Fruit fly (Drosophila melanogaster) whole organism, embryonic: ENCODE data around the gene CG10347.
A peak's percentile ranks its signal among the peaks of the same experiment; 100 is the strongest.

ENCODE experiments used
- Abd-B ChIP-seq: fragments of 200-800 bp; sonication (Bioruptor generic); optimal IDR thresholded peaks from 2 replicates; lab custom pipeline; 2018; ENCODE audit warnings: missing biosample characterization, mild to moderate bottlenecking, missing genetic modification characterization, moderate library complexity
- Adf1 ChIP-seq: fragments of 200-800 bp; sonication (Bioruptor generic); IDR thresholded peaks from 2 replicates; pipeline ENCODE4 v1.3.6; 2022; ENCODE audit warnings: missing biosample characterization, missing genetic modification characterization
- Aef1 ChIP-seq: fragments of 200-800 bp; sonication (Bioruptor generic); IDR thresholded peaks from 3 replicates; pipeline ENCODE4 v1.3.6; 2022; ENCODE audit warnings: missing biosample characterization, missing genetic modification characterization
- Atf-2 ChIP-seq: fragments of 200-800 bp; sonication (Bioruptor generic); optimal IDR thresholded peaks from 2 replicates; lab custom pipeline; 2016; ENCODE audit warnings: missing biosample characterization, missing genetic modification characterization
- Bgb ChIP-seq: fragments of 200-800 bp; sonication (Bioruptor generic); IDR thresholded peaks from 2 replicates; pipeline ENCODE4 v1.3.6; 2022; ENCODE audit warnings: missing biosample characterization, missing genetic modification characterization; ENCODE audit not compliant: partially characterized antibody
- CG10979 ChIP-seq: fragments of 200-800 bp; sonication (Bioruptor generic); optimal IDR thresholded peaks from 2 replicates; lab custom pipeline; 2018; ENCODE audit warnings: missing biosample characterization, mild to moderate bottlenecking, missing genetic modification characterization, moderate library complexity
- CG11695 ChIP-seq: fragments of 200-800 bp; sonication (Bioruptor generic); IDR thresholded peaks from 3 replicates; pipeline ENCODE4 v1.3.6; 2022; ENCODE audit warnings: missing biosample characterization, missing genetic modification characterization
- CG1233 ChIP-seq: fragments of 200-800 bp; sonication (Bioruptor generic); optimal IDR thresholded peaks from 4 replicates; lab custom pipeline; 2018; ENCODE audit warnings: missing biosample characterization, mild to moderate bottlenecking, missing genetic modification characterization
- CG14441 ChIP-seq: fragments of 200-800 bp; sonication (Bioruptor generic); IDR thresholded peaks from 2 replicates; pipeline ENCODE4 v1.3.6; 2022; ENCODE audit warnings: missing biosample characterization, missing genetic modification characterization
- CG16779 ChIP-seq: fragments of 200-800 bp; sonication (Bioruptor generic); IDR thresholded peaks from 2 replicates; pipeline ENCODE4 v1.3.6; 2022; ENCODE audit warnings: missing biosample characterization, missing genetic modification characterization
- CG17186 ChIP-seq: fragments of 200-800 bp; sonication (Bioruptor generic); optimal IDR thresholded peaks from 3 replicates; lab custom pipeline; 2017; ENCODE audit warnings: missing biosample characterization, missing genetic modification reagents, missing genetic modification characterization
- CG2129 ChIP-seq: fragments of 200-800 bp; sonication (Bioruptor generic); IDR thresholded peaks from 2 replicates; pipeline ENCODE4 v1.3.6; 2022; ENCODE audit warnings: missing biosample characterization, missing genetic modification characterization; ENCODE audit not compliant: partially characterized antibody
- CG3065 ChIP-seq: fragments of 200-800 bp; sonication (Bioruptor generic); optimal IDR thresholded peaks from 2 replicates; lab custom pipeline; 2016; ENCODE audit warnings: missing biosample characterization, missing genetic modification characterization
- CG34376 ChIP-seq: fragments of 200-800 bp; sonication (Bioruptor generic); optimal IDR thresholded peaks from 2 replicates; lab custom pipeline; 2018; ENCODE audit warnings: missing biosample characterization, mild to moderate bottlenecking, missing genetic modification characterization
- CG34422 ChIP-seq: fragments of 200-800 bp; sonication (Bioruptor generic); IDR thresholded peaks from 3 replicates; pipeline ENCODE4 v1.3.6; 2022; ENCODE audit warnings: missing biosample characterization, missing genetic modification characterization
- CG4854 ChIP-seq: fragments of 200-800 bp; sonication (Bioruptor generic); optimal IDR thresholded peaks from 2 replicates; lab custom pipeline; 2016; ENCODE audit warnings: missing biosample characterization, missing genetic modification characterization, inconsistent platforms
- CG6654 ChIP-seq: fragments of 200-800 bp; sonication (Bioruptor generic); optimal IDR thresholded peaks from 2 replicates; lab custom pipeline; 2017; ENCODE audit warnings: missing biosample characterization, mild to moderate bottlenecking, missing genetic modification characterization
- CG7372 ChIP-seq: fragments of 200-800 bp; sonication (Bioruptor generic); IDR thresholded peaks from 2 replicates; pipeline ENCODE4 v1.3.6; 2022; ENCODE audit warnings: missing biosample characterization, missing genetic modification characterization
- CG8281 ChIP-seq: fragments of 200-800 bp; sonication (Bioruptor generic); optimal IDR thresholded peaks from 2 replicates; lab custom pipeline; 2018; ENCODE audit warnings: missing biosample characterization, mild to moderate bottlenecking, missing genetic modification characterization, moderate library complexity
- CG8924 ChIP-seq: fragments of 200-800 bp; optimal IDR thresholded peaks from 3 replicates; lab custom pipeline; 2019; ENCODE audit warnings: missing biosample characterization, mild to moderate bottlenecking, missing genetic modification characterization, moderate library complexity
- CrebB ChIP-seq: fragments of 200-800 bp; sonication (Bioruptor generic); optimal IDR thresholded peaks from 3 replicates; lab custom pipeline; 2018; ENCODE audit warnings: missing biosample characterization, mild to moderate bottlenecking, missing genetic modification characterization
- Dbx ChIP-seq: fragments of 200-800 bp; sonication (Bioruptor generic); IDR thresholded peaks from 3 replicates; pipeline ENCODE4 v1.3.6; 2022; ENCODE audit warnings: missing biosample characterization, missing genetic modification characterization
- Doc2 ChIP-seq: fragments of 200-800 bp; sonication (Bioruptor generic); IDR thresholded peaks from 2 replicates; pipeline ENCODE4 v1.3.6; 2022; ENCODE audit warnings: missing biosample characterization, missing genetic modification characterization
- E2f2 ChIP-seq: fragments of 200-800 bp; sonication (Bioruptor generic); IDR thresholded peaks from 2 replicates; pipeline ENCODE4 v1.3.6; 2022; ENCODE audit warnings: missing biosample characterization, missing genetic modification characterization
- Hmx ChIP-seq: fragments of 200-800 bp; sonication (Bioruptor generic); optimal IDR thresholded peaks from 2 replicates; lab custom pipeline; 2016; ENCODE audit warnings: missing biosample characterization, missing genetic modification characterization
- Lpt ChIP-seq: fragments of >200 bp; optimal IDR thresholded peaks from 2 replicates; lab custom pipeline; 2018; ENCODE audit warnings: missing biosample characterization, missing genetic modification characterization
- Neu2 ChIP-seq: fragments of 200-800 bp; sonication (Bioruptor generic); optimal IDR thresholded peaks from 3 replicates; lab custom pipeline; 2016; ENCODE audit warnings: missing biosample characterization, missing genetic modification characterization, borderline replicate concordance
- Nf-YA ChIP-seq: fragments of 200-800 bp; sonication (Bioruptor generic); IDR thresholded peaks from 2 replicates; pipeline ENCODE4 v1.3.6; 2022; ENCODE audit warnings: missing biosample characterization, missing genetic modification characterization
- Six4 ChIP-seq: fragments of 200-800 bp; sonication (Bioruptor generic); optimal IDR thresholded peaks from 2 replicates; lab custom pipeline; 2016; ENCODE audit warnings: missing biosample characterization, missing genetic modification characterization
- Sry-β ChIP-seq: fragments of 200-800 bp; sonication (Bioruptor generic); optimal IDR thresholded peaks from 2 replicates; lab custom pipeline; 2018; ENCODE audit warnings: missing biosample characterization, mild to moderate bottlenecking, missing genetic modification characterization, moderate library complexity
- bbx ChIP-seq: fragments of 200-800 bp; sonication (Bioruptor generic); IDR thresholded peaks from 2 replicates; pipeline ENCODE4 v1.3.6; 2022; ENCODE audit warnings: missing biosample characterization, missing genetic modification characterization; ENCODE audit not compliant: partially characterized antibody
- br ChIP-seq: fragments of >200 bp; optimal IDR thresholded peaks from 2 replicates; lab custom pipeline; 2017
- crp ChIP-seq, 2 experiments: fragments of 200-800 bp; sonication (Bioruptor generic); optimal IDR thresholded peaks; 2 replicates in 1 of 2; 3 replicates in 1 of 2; lab custom pipeline; 2017; ENCODE audit warnings: missing biosample characterization in 2 of 2, missing genetic modification characterization in 2 of 2, mild to moderate bottlenecking in 1 of 2, moderate library complexity in 1 of 2
- dan ChIP-seq: fragments of 200-800 bp; sonication (Bioruptor generic); IDR thresholded peaks from 2 replicates; pipeline ENCODE4 v1.3.6; 2022; ENCODE audit warnings: missing biosample characterization, missing genetic modification characterization
- dpn ChIP-seq, 2 experiments: fragments of 200-800 bp; sonication (Bioruptor generic); optimal IDR thresholded peaks; 3 replicates each; lab custom pipeline; 2016; ENCODE audit warnings: missing biosample characterization in 2 of 2, missing genetic modification characterization in 2 of 2
- eve ChIP-seq, 2 experiments: fragments of >200 bp; optimal IDR thresholded peaks; 2 replicates each; lab custom pipeline; 2017; ENCODE audit warnings: missing biosample characterization in 2 of 2, missing genetic modification characterization in 2 of 2
- exex ChIP-seq: fragments of 200-800 bp; sonication (Bioruptor generic); optimal IDR thresholded peaks from 4 replicates; lab custom pipeline; 2018; ENCODE audit warnings: missing biosample characterization, mild to moderate bottlenecking, missing genetic modification characterization, moderate library complexity
- grau ChIP-seq: fragments of 200-800 bp; optimal IDR thresholded peaks from 3 replicates; lab custom pipeline; 2019; ENCODE audit warnings: missing biosample characterization, mild to moderate bottlenecking, missing genetic modification characterization, moderate library complexity
- hkb ChIP-seq, 2 experiments: fragments of 200-800 bp in 1 of 2; fragments of >200 bp in 1 of 2; sonication (Bioruptor generic) in 1 of 2; IDR thresholded peaks in 1 of 2; optimal IDR thresholded peaks in 1 of 2; 2 replicates each; pipeline versions ENCODE4 v1.3.6 to Lab custom; 2017 to 2022; ENCODE audit warnings: missing biosample characterization in 1 of 2, missing genetic modification characterization in 1 of 2
- nom ChIP-seq: fragments of 200-800 bp; sonication (Bioruptor generic); optimal IDR thresholded peaks from 2 replicates; lab custom pipeline; 2017; ENCODE audit warnings: missing biosample characterization, missing genetic modification characterization, mild to moderate bottlenecking, moderate library complexity, missing genetic modification reagents
- odd ChIP-seq: fragments of 200-800 bp; sonication (Bioruptor generic); optimal IDR thresholded peaks from 2 replicates; lab custom pipeline; 2017; ENCODE audit warnings: missing biosample characterization, mild to moderate bottlenecking, missing genetic modification characterization
- pfk ChIP-seq: fragments of 200-800 bp; sonication (Bioruptor generic); optimal IDR thresholded peaks from 2 replicates; lab custom pipeline; 2018; ENCODE audit warnings: missing biosample characterization, mild to moderate bottlenecking, missing genetic modification characterization, moderate library complexity
- pho ChIP-seq: fragments of 200-800 bp; sonication (Bioruptor generic); optimal IDR thresholded peaks from 2 replicates; lab custom pipeline; 2016; ENCODE audit warnings: missing biosample characterization, missing genetic modification characterization
- sisA ChIP-seq: fragments of 200-800 bp; sonication (Bioruptor generic); IDR thresholded peaks from 2 replicates; pipeline ENCODE4 v1.3.6; 2022; ENCODE audit warnings: missing biosample characterization, missing genetic modification characterization
- slou ChIP-seq: fragments of 200-800 bp; sonication (Bioruptor generic); optimal IDR thresholded peaks from 3 replicates; lab custom pipeline; 2016; ENCODE audit warnings: missing biosample characterization, missing genetic modification characterization
- tgo ChIP-seq: fragments of 200-800 bp; sonication (Bioruptor generic); IDR thresholded peaks from 3 replicates; pipeline ENCODE4 v1.3.6; 2022; ENCODE audit warnings: missing biosample characterization, missing genetic modification characterization
- tin ChIP-seq: fragments of 200-800 bp; sonication (Bioruptor generic); optimal IDR thresholded peaks from 3 replicates; lab custom pipeline; 2016; ENCODE audit warnings: missing biosample characterization, missing genetic modification characterization
- wek ChIP-seq: fragments of 200-800 bp; sonication (Bioruptor generic); optimal IDR thresholded peaks from 3 replicates; lab custom pipeline; 2018; ENCODE audit warnings: missing biosample characterization, mild to moderate bottlenecking, missing genetic modification characterization, moderate library complexity
- zen ChIP-seq: fragments of 200-800 bp; sonication (Bioruptor generic); optimal IDR thresholded peaks from 3 replicates; lab custom pipeline; 2018; ENCODE audit warnings: missing biosample characterization, mild to moderate bottlenecking, missing genetic modification characterization, moderate library complexity
- zf30C ChIP-seq: fragments of 200-800 bp; sonication (Bioruptor generic); optimal IDR thresholded peaks from 3 replicates; lab custom pipeline; 2018; ENCODE audit warnings: missing biosample characterization, mild to moderate bottlenecking, missing genetic modification characterization

CG10347 gene

DNA sequence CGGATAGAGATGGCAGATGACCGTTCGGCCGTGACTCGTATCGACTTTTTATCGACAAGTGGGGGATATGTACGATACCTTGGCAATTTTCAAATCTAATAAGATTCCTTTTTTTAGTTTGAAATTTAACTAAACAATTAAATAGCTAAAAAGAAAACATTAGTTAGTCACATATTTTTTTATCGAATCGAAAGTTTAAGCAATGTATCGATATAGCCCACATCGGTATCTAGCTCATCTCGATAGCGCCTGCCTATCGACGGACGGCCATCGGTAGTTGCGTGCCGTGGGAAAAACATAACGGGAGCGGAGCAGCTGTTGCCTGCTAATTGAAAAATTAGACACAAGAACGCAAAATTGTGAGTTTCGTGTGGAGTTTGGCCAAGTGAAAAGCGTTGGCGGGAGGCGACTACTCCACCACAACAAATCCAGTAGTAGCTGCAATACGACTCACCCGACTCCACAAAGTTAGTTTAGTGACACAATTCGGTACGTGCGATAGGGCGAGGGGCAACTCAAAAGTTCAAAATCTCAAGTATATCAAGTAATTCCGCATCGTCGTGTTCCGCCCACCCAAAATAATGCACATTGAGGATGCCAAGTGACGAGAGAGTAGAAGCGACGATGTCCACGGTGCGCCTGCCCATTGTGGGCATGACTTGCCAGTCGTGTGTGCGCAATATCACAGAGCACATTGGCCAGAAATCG, at the start of gene CG10347, which contains the start of gene ATP7:
TSS of gene CG10347 (minus strand) at position 174 of the 708 bp plus-strand sequence.
TSS of gene ATP7 (plus strand) at position 265 of the 708 bp plus-strand sequence.
- no peak for TF ChIP-seq br
- no peak for TF ChIP-seq wek
- TF ChIP-seq crp (GFP tag; optimal IDR thresholded peaks at IDR 0.05; lab: Kevin White, UChicago) = peak in 1 of 2 experiments; percentile 72
- no peak for TF ChIP-seq odd (GFP tag; lab: Kevin White, UChicago)
- peak; percentile 33 for TF ChIP-seq CG34376 (GFP tag; lab: Kevin White, UChicago)
- no peak for TF ChIP-seq pfk (GFP tag; lab: Kevin White, UChicago)
- no peak for TF ChIP-seq CG8281
- no peak for TF ChIP-seq CG14441
- TF ChIP-seq tin = peak; percentile 25
- TF ChIP-seq Six4 (GFP tag; lab: Kevin White, UChicago) = no peak
- no peak for TF ChIP-seq zen (tag; lab: Kevin White, UChicago)
- TF ChIP-seq CG16779 (GFP tag; lab: Robert Waterston, UW) = no peak
- TF ChIP-seq CG17186 (GFP tag; lab: Kevin White, UChicago) = peak; percentile 15
- peak; percentile 16 for TF ChIP-seq exex
- TF ChIP-seq dan (GFP tag; lab: Robert Waterston, UW) = no peak
- no peak for TF ChIP-seq CrebB (tag; lab: Kevin White, UChicago)
- TF ChIP-seq eve (GFP tag; optimal IDR thresholded peaks at IDR 0.05; lab: Kevin White, UChicago) = no peak
- no peak for TF ChIP-seq Aef1
- no peak for TF ChIP-seq zf30C (GFP tag; lab: Kevin White, UChicago)
- TF ChIP-seq CG8924 (tag; lab: Kevin White, UChicago) = peak; percentile 41
- TF ChIP-seq hkb (optimal IDR thresholded peaks at IDR 0.05; lab: Kevin White, UChicago) = peak; percentile 98
- no peak for TF ChIP-seq hkb (GFP tag; IDR thresholded peaks at IDR 0.05; lab: Robert Waterston, UW)
- TF ChIP-seq CG6654 (GFP tag; lab: Kevin White, UChicago) = no peak
- TF ChIP-seq Doc2 (GFP tag; lab: Robert Waterston, UW) = no peak
- TF ChIP-seq CG7372 (GFP tag; lab: Robert Waterston, UW) = no peak
- TF ChIP-seq CG3065 (GFP tag; lab: Kevin White, UChicago) = no peak
- TF ChIP-seq grau (tag; lab: Kevin White, UChicago) = peak; percentile 25
- no peak for TF ChIP-seq pho (GFP tag; lab: Kevin White, UChicago)
- no peak for TF ChIP-seq Nf-YA (GFP tag; lab: Robert Waterston, UW)
- TF ChIP-seq CG2129 = peak; percentile 87
- TF ChIP-seq CG11695 = no peak
- TF ChIP-seq tgo = no peak
- TF ChIP-seq bbx (GFP tag; lab: Robert Waterston, UW) = peak; percentile 84
- peak; percentile 17; the same call in 1 of the 3 replicates for TF ChIP-seq CG34422
- TF ChIP-seq CG4854 (GFP tag; lab: Kevin White, UChicago) = no peak
- peak; percentile 47 for TF ChIP-seq nom
- TF ChIP-seq Abd-B (GFP tag; lab: Kevin White, UChicago) = no peak
- peak; percentile 19 for TF ChIP-seq Sry-β (GFP tag; lab: Kevin White, UChicago)
- TF ChIP-seq Neu2 = no peak
- TF ChIP-seq CG10979 (tag; lab: Kevin White, UChicago) = no peak
- no peak for TF ChIP-seq Adf1 (GFP tag; lab: Robert Waterston, UW)
- TF ChIP-seq Atf-2 (GFP tag; lab: Kevin White, UChicago) = no peak
- no peak for TF ChIP-seq CG1233
- TF ChIP-seq slou (GFP tag; lab: Kevin White, UChicago) = no peak
- TF ChIP-seq E2f2 (GFP tag; lab: Robert Waterston, UW) = peak; percentile 64
- TF ChIP-seq sisA (GFP tag; lab: Robert Waterston, UW) = no peak
- no peak for TF ChIP-seq Hmx
- peak; percentile 90 for TF ChIP-seq Bgb (GFP tag; lab: Robert Waterston, UW)
- 0 out of 3 replicates have a peak, but pooled peaks have one; percentile 13 for TF ChIP-seq Dbx
- no peak for TF ChIP-seq Lpt
- TF ChIP-seq dpn (GFP tag; optimal IDR thresholded peaks at IDR 0.05; lab: Kevin White, UChicago) = peak in 1 of 2 experiments; percentile 36
